Worm (Caenorhabditis elegans) whole organism, late embryonic: ENCODE results near the gene M02B1.4.

ENCODE experiments used
- C08G9.2 ChIP-seq: sonication (generic microtip); optimal IDR thresholded peaks from 2 replicates; lab custom pipeline; 2016; ENCODE audit warnings: mild to moderate bottlenecking, missing genetic modification characterization, moderate library complexity, missing compliant biosample characterization
- K02D7.2 ChIP-seq: sonication (generic microtip); optimal IDR thresholded peaks from 2 replicates; lab custom pipeline; 2017; ENCODE audit warnings: mild to moderate bottlenecking, missing genetic modification characterization, missing compliant biosample characterization
- K09A11.1 ChIP-seq: sonication (generic microtip); optimal IDR thresholded peaks from 2 replicates; lab custom pipeline; 2017; ENCODE audit warnings: antibody characterized with exemption, mild to moderate bottlenecking, missing genetic modification characterization, missing compliant biosample characterization; ENCODE audit not compliant: insufficient read depth
- T23F11.4 ChIP-seq: fragments of 200-800 bp; sonication (Bioruptor generic); optimal IDR thresholded peaks from 2 replicates; lab custom pipeline; 2018; ENCODE audit warnings: mild to moderate bottlenecking, missing genetic modification characterization, missing compliant biosample characterization
- ahr-1 ChIP-seq: sonication (generic microtip); optimal IDR thresholded peaks from 2 replicates; lab custom pipeline; 2016; ENCODE audit warnings: missing genetic modification characterization, missing compliant biosample characterization
- ama-1 ChIP-seq: fragments of 150-350 bp; optimal IDR thresholded peaks from 2 replicates; lab custom pipeline; 2014
- ceh-14 ChIP-seq: sonication (generic microtip); optimal IDR thresholded peaks from 2 replicates; lab custom pipeline; 2016; ENCODE audit warnings: missing genotype, missing genetic modification characterization, missing compliant biosample characterization
- ceh-18 ChIP-seq: sonication (generic microtip); optimal IDR thresholded peaks from 2 replicates; lab custom pipeline; 2016; ENCODE audit warnings: missing genetic modification characterization, missing compliant biosample characterization
- ceh-22 ChIP-seq: sonication (generic microtip); optimal IDR thresholded peaks from 2 replicates; lab custom pipeline; 2017; ENCODE audit warnings: missing biosample characterization, missing genetic modification characterization
- ceh-24 ChIP-seq: sonication (generic microtip); optimal IDR thresholded peaks from 2 replicates; lab custom pipeline; 2016; ENCODE audit warnings: mild to moderate bottlenecking, missing genetic modification characterization, missing compliant biosample characterization
- ceh-30 ChIP-seq: fragments of 150-350 bp; optimal IDR thresholded peaks from 2 replicates; lab custom pipeline; 2014; ENCODE audit warnings: missing biosample characterization, missing genetic modification characterization
- ceh-31 ChIP-seq: sonication (generic microtip); optimal IDR thresholded peaks from 2 replicates; lab custom pipeline; 2016; ENCODE audit warnings: missing genetic modification characterization, missing compliant biosample characterization
- ceh-34 ChIP-seq: sonication (generic microtip); optimal IDR thresholded peaks from 2 replicates; lab custom pipeline; 2016; ENCODE audit warnings: mild to moderate bottlenecking, missing genetic modification characterization, missing compliant biosample characterization
- ceh-48 ChIP-seq: sonication (generic microtip); optimal IDR thresholded peaks from 2 replicates; lab custom pipeline; 2016; ENCODE audit warnings: missing genetic modification characterization, inconsistent platforms, missing compliant biosample characterization
- ceh-9 ChIP-seq: sonication (generic microtip); optimal IDR thresholded peaks from 2 replicates; lab custom pipeline; 2016; ENCODE audit warnings: mild to moderate bottlenecking, missing genetic modification characterization, inconsistent platforms, missing compliant biosample characterization
- che-1 ChIP-seq: sonication (generic microtip); optimal IDR thresholded peaks from 2 replicates; lab custom pipeline; 2016; ENCODE audit warnings: mild to moderate bottlenecking, missing genetic modification characterization, missing compliant biosample characterization
- elt-2 ChIP-seq: sonication (generic microtip); optimal IDR thresholded peaks from 2 replicates; lab custom pipeline; 2016; ENCODE audit warnings: missing genetic modification reagents, missing genetic modification characterization, missing compliant biosample characterization
- elt-4 ChIP-seq: sonication (generic microtip); optimal IDR thresholded peaks from 2 replicates; lab custom pipeline; 2016; ENCODE audit warnings: missing genetic modification characterization, missing compliant biosample characterization
- ets-4 ChIP-seq: sonication (generic microtip); optimal IDR thresholded peaks from 2 replicates; lab custom pipeline; 2016; ENCODE audit warnings: missing genetic modification characterization, missing compliant biosample characterization
- eyg-1 ChIP-seq: sonication (generic microtip); optimal IDR thresholded peaks from 2 replicates; lab custom pipeline; 2016; ENCODE audit warnings: missing genotype, missing genetic modification characterization, missing compliant biosample characterization
- fax-1 ChIP-seq: sonication (generic microtip); optimal IDR thresholded peaks from 2 replicates; lab custom pipeline; 2016; ENCODE audit warnings: missing genotype, missing genetic modification characterization, missing compliant biosample characterization
- fkh-10 ChIP-seq: fragments of 150-350 bp; optimal IDR thresholded peaks from 2 replicates; lab custom pipeline; 2014; ENCODE audit warnings: missing biosample characterization, missing genetic modification reagents, missing genetic modification characterization
- fkh-6 ChIP-seq: sonication (generic microtip); optimal IDR thresholded peaks from 2 replicates; lab custom pipeline; 2016; ENCODE audit warnings: missing genetic modification characterization, missing compliant biosample characterization
- gmeb-2 ChIP-seq: sonication (generic microtip); optimal IDR thresholded peaks from 2 replicates; lab custom pipeline; 2016; ENCODE audit warnings: missing genetic modification characterization, inconsistent platforms, missing compliant biosample characterization
- hlh-13 ChIP-seq: fragments of 200-800 bp; sonication (Bioruptor generic); optimal IDR thresholded peaks from 2 replicates; lab custom pipeline; 2018; ENCODE audit warnings: mild to moderate bottlenecking, missing genetic modification characterization, missing compliant biosample characterization
- hlh-30 ChIP-seq: sonication (generic microtip); optimal IDR thresholded peaks from 2 replicates; lab custom pipeline; 2017; ENCODE audit warnings: antibody characterized with exemption, missing genetic modification characterization, missing compliant biosample characterization; ENCODE audit not compliant: insufficient read depth
- hlh-8 ChIP-seq: sonication (generic microtip); optimal IDR thresholded peaks from 2 replicates; lab custom pipeline; 2016; ENCODE audit warnings: missing genotype, missing genetic modification characterization, missing compliant biosample characterization
- lim-6 ChIP-seq: sonication (generic microtip); optimal IDR thresholded peaks from 2 replicates; lab custom pipeline; 2016; ENCODE audit warnings: missing genetic modification characterization, missing compliant biosample characterization
- lin-11 ChIP-seq: fragments of 200-800 bp; sonication (Bioruptor generic); optimal IDR thresholded peaks from 2 replicates; lab custom pipeline; 2018; ENCODE audit warnings: mild to moderate bottlenecking, missing genetic modification characterization, missing compliant biosample characterization
- nfya-1 ChIP-seq: sonication (generic microtip); optimal IDR thresholded peaks from 2 replicates; lab custom pipeline; 2017; ENCODE audit warnings: missing genetic modification characterization, mild to moderate bottlenecking, missing compliant biosample characterization, antibody characterized with exemption, moderate library complexity
- nhr-11 ChIP-seq: fragments of 150-350 bp; optimal IDR thresholded peaks from 2 replicates; lab custom pipeline; 2014; ENCODE audit warnings: missing biosample characterization, missing genetic modification characterization
- pat-9 ChIP-seq: fragments of 200-800 bp; sonication (Bioruptor generic); optimal IDR thresholded peaks from 2 replicates; lab custom pipeline; 2018; ENCODE audit warnings: mild to moderate bottlenecking, missing genetic modification characterization, moderate library complexity, missing compliant biosample characterization
- pax-1 ChIP-seq: fragments of 150-350 bp; optimal IDR thresholded peaks from 2 replicates; lab custom pipeline; 2014; ENCODE audit warnings: missing biosample characterization, missing genetic modification characterization
- pha-4 ChIP-seq: fragments of 150-350 bp; optimal IDR thresholded peaks from 2 replicates; lab custom pipeline; 2018; ENCODE audit warnings: missing biosample characterization, missing genetic modification reagents, missing genetic modification characterization
- pqm-1 ChIP-seq: sonication (generic microtip); optimal IDR thresholded peaks from 2 replicates; lab custom pipeline; 2016; ENCODE audit warnings: missing genetic modification characterization, missing compliant biosample characterization
- pros-1 ChIP-seq: fragments of 150-350 bp; optimal IDR thresholded peaks from 2 replicates; lab custom pipeline; 2014; ENCODE audit warnings: missing biosample characterization, missing genetic modification reagents, missing genetic modification characterization
- sox-4 ChIP-seq: sonication (generic microtip); optimal IDR thresholded peaks from 2 replicates; lab custom pipeline; 2017; ENCODE audit warnings: mild to moderate bottlenecking, missing genetic modification characterization, inconsistent platforms, missing compliant biosample characterization
- syd-9 ChIP-seq: sonication (generic microtip); optimal IDR thresholded peaks from 2 replicates; lab custom pipeline; 2016; ENCODE audit warnings: mild to moderate bottlenecking, missing genetic modification characterization, moderate library complexity, missing compliant biosample characterization
- tbx-2 ChIP-seq: sonication (generic microtip); optimal IDR thresholded peaks from 2 replicates; lab custom pipeline; 2016; ENCODE audit warnings: missing genetic modification characterization, missing compliant biosample characterization
- tbx-7 ChIP-seq: sonication (generic microtip); optimal IDR thresholded peaks from 2 replicates; lab custom pipeline; 2016; ENCODE audit warnings: missing genotype, missing genetic modification characterization, missing compliant biosample characterization
- unc-42 ChIP-seq: sonication (generic microtip); optimal IDR thresholded peaks from 2 replicates; lab custom pipeline; 2016; ENCODE audit warnings: missing genotype, missing genetic modification characterization, missing compliant biosample characterization
- unc-55 ChIP-seq: sonication (generic microtip); optimal IDR thresholded peaks from 2 replicates; lab custom pipeline; 2017; ENCODE audit warnings: missing biosample characterization, missing genetic modification reagents, missing genetic modification characterization
- unc-86 ChIP-seq: sonication (generic microtip); optimal IDR thresholded peaks from 2 replicates; lab custom pipeline; 2016; ENCODE audit warnings: missing genetic modification characterization, missing compliant biosample characterization
- zip-5 ChIP-seq: sonication (generic microtip); optimal IDR thresholded peaks from 2 replicates; lab custom pipeline; 2016; ENCODE audit warnings: missing genetic modification characterization, missing compliant biosample characterization
- ztf-16 ChIP-seq: sonication (generic microtip); optimal IDR thresholded peaks from 2 replicates; lab custom pipeline; 2017; ENCODE audit warnings: missing genetic modification characterization, missing compliant biosample characterization

The M02B1.4 gene

ce11 chrIV:12845596-12845995, 20.5 kb upstream of the M02B1.4 start, which contains the start of gene txt-19:
TSS of gene txt-19 (plus strand) at chrIV:12845899.
- TF ChIP-seq ama-1 (lab: Kevin White, UChicago) (no peak), ceh-31 (tag; lab: Kevin White, UChicago) (peak; percentile 42), tbx-2 (tag; lab: Kevin White, UChicago) (peak; percentile 11), pros-1 (tag; lab: Kevin White, UChicago) (no peak), ceh-34 (no peak), elt-4 (tag; lab: Kevin White, UChicago) (no peak), che-1 (no peak), lim-6 (tag; lab: Kevin White, UChicago) (no peak), fkh-6 (tag; lab: Kevin White, UChicago) (no peak), ceh-48 (tag; lab: Kevin White, UChicago) (no peak), ceh-18 (peak; percentile 35), lin-11 (tag; lab: Kevin White, UChicago) (no peak), elt-2 (no peak), nfya-1 (peak; percentile 9), ceh-22 (tag; lab: Kevin White, UChicago) (no peak), pha-4 (tag; lab: Kevin White, UChicago) (no peak), K02D7.2 (tag; lab: Kevin White, UChicago) (no peak), ceh-9 (no peak), fkh-10 (no peak), ahr-1 (no peak), gmeb-2 (tag; lab: Kevin White, UChicago) (no peak), unc-42 (tag; lab: Kevin White, UChicago) (peak; percentile 27), fax-1 (peak; percentile 13), ceh-30 (tag; lab: Kevin White, UChicago) (no peak), eyg-1 (tag; lab: Kevin White, UChicago) (no peak), zip-5 (tag; lab: Kevin White, UChicago) (no peak), ceh-14 (tag; lab: Kevin White, UChicago) (peak; percentile 53), K09A11.1 (no peak), ets-4 (tag; lab: Kevin White, UChicago) (no peak), hlh-13 (GFP tag; lab: Kevin White, UChicago) (no peak)

- TF ChIP-seq lin-11 (tag; lab: Kevin White, UChicago) (no peak), syd-9 (tag; lab: Kevin White, UChicago) (no peak), T23F11.4 (GFP tag; lab: Kevin White, UChicago) (no peak), fkh-6 (tag; lab: Kevin White, UChicago) (no peak), tbx-7 (no peak), unc-42 (tag; lab: Kevin White, UChicago) (peak; percentile 28), hlh-8 (tag; lab: Kevin White, UChicago) (no peak), ceh-34 (peak; percentile 12), ceh-9 (no peak), pat-9 (tag; lab: Kevin White, UChicago) (no peak), nhr-11 (tag; lab: Kevin White, UChicago) (no peak), gmeb-2 (tag; lab: Kevin White, UChicago) (no peak), hlh-13 (GFP tag; lab: Kevin White, UChicago) (no peak), hlh-30 (tag; lab: Kevin White, UChicago) (no peak), ztf-16 (tag; lab: Kevin White, UChicago) (no peak), unc-86 (tag; lab: Kevin White, UChicago) (no peak), pqm-1 (tag; lab: Kevin White, UChicago) (no peak), K02D7.2 (tag; lab: Kevin White, UChicago) (no peak), ceh-18 (no peak), elt-4 (tag; lab: Kevin White, UChicago) (no peak), sox-4 (tag; lab: Kevin White, UChicago) (no peak), unc-55 (GFP tag; lab: Kevin White, UChicago) (peak; percentile 72), C08G9.2 (tag; lab: Kevin White, UChicago) (no peak), pax-1 (tag; lab: Kevin White, UChicago) (no peak), ceh-31 (tag; lab: Kevin White, UChicago) (no peak), nfya-1 (peak; percentile 31), zip-5 (tag; lab: Kevin White, UChicago) (no peak), ahr-1 (no peak), pha-4 (tag; lab: Kevin White, UChicago) (no peak), ceh-14 (tag; lab: Kevin White, UChicago) (no peak), ceh-24 (no peak)
- TF ChIP-seq, all 69 proteins: peak for 4
These were observed 17.8 kb upstream of the M02B1.4 start for ce11 chrIV:12842895-12843294.
